Fruit fly (Drosophila melanogaster) whole organism, embryonic: ENCODE data around the gene CG8420.

Experiments used
- Asciz ChIP-seq: fragments of 200-800 bp; sonication (Bioruptor generic); optimal IDR thresholded peaks from 2 replicates; lab custom pipeline; 2017; ENCODE audit warnings: missing biosample characterization, mild to moderate bottlenecking, missing genetic modification characterization, missing genetic modification reagents
- Bgb ChIP-seq: fragments of 200-800 bp; sonication (Bioruptor generic); IDR thresholded peaks from 2 replicates; pipeline ENCODE4 v1.3.6; 2022; ENCODE audit warnings: missing biosample characterization, missing genetic modification characterization; ENCODE audit not compliant: partially characterized antibody
- C15 ChIP-seq: fragments of 200-800 bp; sonication (Bioruptor generic); IDR thresholded peaks from 3 replicates; pipeline ENCODE4 v1.3.6; 2022; ENCODE audit warnings: missing biosample characterization, missing genetic modification characterization
- CG10267 ChIP-seq: fragments of 200-800 bp; sonication (Bioruptor generic); optimal IDR thresholded peaks from 2 replicates; lab custom pipeline; 2018; ENCODE audit warnings: missing biosample characterization, mild to moderate bottlenecking, missing genetic modification characterization, moderate library complexity
- CG11085 ChIP-seq: fragments of 200-800 bp; sonication (Bioruptor generic); IDR thresholded peaks from 2 replicates; pipeline ENCODE4 v1.3.6; 2022; ENCODE audit warnings: missing biosample characterization, missing genetic modification characterization
- CG11504 ChIP-seq: fragments of 200-800 bp; sonication (Bioruptor generic); optimal IDR thresholded peaks from 3 replicates; lab custom pipeline; 2019; ENCODE audit warnings: missing biosample characterization, mild to moderate bottlenecking, missing genetic modification characterization, moderate library complexity
- CG11723 ChIP-seq: fragments of 200-800 bp; sonication (Bioruptor generic); optimal IDR thresholded peaks from 2 replicates; lab custom pipeline; 2017; ENCODE audit warnings: missing biosample characterization, mild to moderate bottlenecking, missing genetic modification characterization
- CG14014 ChIP-seq: fragments of 200-800 bp; sonication (Bioruptor generic); IDR thresholded peaks from 2 replicates; pipeline ENCODE4 v1.3.6; 2022; ENCODE audit warnings: missing biosample characterization, missing genetic modification characterization
- CG15514 ChIP-seq: fragments of 200-800 bp; sonication (Bioruptor generic); optimal IDR thresholded peaks from 3 replicates; lab custom pipeline; 2017; ENCODE audit warnings: missing biosample characterization, missing genetic modification characterization, mild to moderate bottlenecking, moderate library complexity, missing genetic modification reagents
- CG1602 ChIP-seq: fragments of 200-800 bp; sonication (Bioruptor generic); optimal IDR thresholded peaks from 3 replicates; lab custom pipeline; 2016; ENCODE audit warnings: missing biosample characterization, missing genetic modification characterization
- CG16815 ChIP-seq: fragments of 200-800 bp; sonication (Bioruptor generic); optimal IDR thresholded peaks from 3 replicates; lab custom pipeline; 2017; ENCODE audit warnings: missing biosample characterization, mild to moderate bottlenecking, missing genetic modification characterization
- CG17328 ChIP-seq: fragments of 200-800 bp; sonication (Bioruptor generic); IDR thresholded peaks from 2 replicates; pipeline ENCODE4 v1.3.6; 2022; ENCODE audit warnings: missing biosample characterization, missing genetic modification characterization
- CG30403 ChIP-seq: fragments of 200-800 bp; sonication (Bioruptor generic); optimal IDR thresholded peaks from 3 replicates; lab custom pipeline; 2016; ENCODE audit warnings: missing biosample characterization, missing genetic modification characterization
- CG3065 ChIP-seq: fragments of 200-800 bp; sonication (Bioruptor generic); optimal IDR thresholded peaks from 2 replicates; lab custom pipeline; 2016; ENCODE audit warnings: missing biosample characterization, missing genetic modification characterization
- CG31388 ChIP-seq: fragments of 200-800 bp; sonication (Bioruptor generic); optimal IDR thresholded peaks from 2 replicates; lab custom pipeline; 2016; ENCODE audit warnings: missing biosample characterization, missing genetic modification characterization
- CG32772 ChIP-seq: fragments of 200-800 bp; sonication (Bioruptor generic); IDR thresholded peaks from 2 replicates; pipeline ENCODE4 v1.3.6; 2022; ENCODE audit warnings: missing biosample characterization, missing genetic modification characterization
- CG34224 ChIP-seq: fragments of 200-800 bp; sonication (Bioruptor generic); IDR thresholded peaks from 3 replicates; pipeline ENCODE4 v1.3.6; 2022; ENCODE audit warnings: missing biosample characterization, missing genetic modification characterization; ENCODE audit not compliant: partially characterized antibody
- CG3726 ChIP-seq: fragments of 200-800 bp; sonication (Bioruptor generic); IDR thresholded peaks from 3 replicates; pipeline ENCODE4, ENCODE4 v1.3.6; 2022; ENCODE audit warnings: missing biosample characterization, missing genetic modification characterization
- CG4404 ChIP-seq: fragments of 200-800 bp; sonication (Bioruptor generic); IDR thresholded peaks from 2 replicates; pipeline ENCODE4 v1.3.6; 2022; ENCODE audit warnings: missing biosample characterization, missing genetic modification characterization
- CG7357 ChIP-seq: fragments of 200-800 bp; sonication (Bioruptor generic); IDR thresholded peaks from 3 replicates; pipeline ENCODE4 v1.3.6; 2022; ENCODE audit warnings: missing biosample characterization, missing genetic modification characterization
- CG7556 ChIP-seq: fragments of 200-800 bp; sonication (Bioruptor generic); optimal IDR thresholded peaks from 2 replicates; lab custom pipeline; 2017; ENCODE audit warnings: missing biosample characterization, mild to moderate bottlenecking, missing genetic modification characterization
- CG8290 ChIP-seq, 3 experiments: fragments of 200-800 bp; sonication (Bioruptor generic); optimal IDR thresholded peaks; 2 replicates each; lab custom pipeline; 2016 to 2019; ENCODE audit warnings: missing biosample characterization in 3 of 3, missing genetic modification characterization in 3 of 3, mild to moderate bottlenecking in 2 of 3, moderate library complexity in 1 of 3
- CG9817 ChIP-seq: fragments of 200-800 bp; sonication (Bioruptor generic); optimal IDR thresholded peaks from 2 replicates; lab custom pipeline; 2018; ENCODE audit warnings: missing biosample characterization, mild to moderate bottlenecking, missing genetic modification characterization, moderate library complexity
- CoRest ChIP-seq: fragments of 200-800 bp; sonication (Bioruptor generic); optimal IDR thresholded peaks from 3 replicates; lab custom pipeline; 2018; ENCODE audit warnings: missing biosample characterization, mild to moderate bottlenecking, missing genetic modification characterization, moderate library complexity
- Deaf1 ChIP-seq: fragments of 200-800 bp; optimal IDR thresholded peaks from 3 replicates; lab custom pipeline; 2019; ENCODE audit warnings: missing biosample characterization, mild to moderate bottlenecking, missing genetic modification characterization, moderate library complexity
- E2f2 ChIP-seq: fragments of 200-800 bp; sonication (Bioruptor generic); IDR thresholded peaks from 2 replicates; pipeline ENCODE4 v1.3.6; 2022; ENCODE audit warnings: missing biosample characterization, missing genetic modification characterization
- Eip74EF ChIP-seq, 2 experiments: fragments of 200-800 bp in 1 of 2; fragments of >200 bp in 1 of 2; sonication (Bioruptor generic) in 1 of 2; optimal IDR thresholded peaks; 2 replicates each; lab custom pipeline; 2017 to 2019; ENCODE audit warnings: missing biosample characterization in 2 of 2, missing genetic modification characterization in 2 of 2, mild to moderate bottlenecking in 1 of 2, moderate library complexity in 1 of 2
- Fer1 ChIP-seq: fragments of 200-800 bp; sonication (Bioruptor generic); optimal IDR thresholded peaks from 2 replicates; lab custom pipeline; 2017; ENCODE audit warnings: missing biosample characterization, mild to moderate bottlenecking, missing genetic modification characterization
- Hmr ChIP-seq: fragments of 200-800 bp; sonication (Bioruptor generic); optimal IDR thresholded peaks from 3 replicates; lab custom pipeline; 2017; ENCODE audit warnings: mild to moderate bottlenecking, missing biosample characterization, missing genetic modification reagents, missing genetic modification characterization
- Hr3 ChIP-seq: fragments of 200-800 bp; sonication (Bioruptor generic); optimal IDR thresholded peaks from 3 replicates; lab custom pipeline; 2016; ENCODE audit warnings: missing biosample characterization, missing genetic modification characterization
- MTF-1 ChIP-seq: fragments of 200-800 bp; sonication (Bioruptor generic); optimal IDR thresholded peaks from 2 replicates; lab custom pipeline; 2018; ENCODE audit warnings: missing biosample characterization, mild to moderate bottlenecking, missing genetic modification characterization, borderline replicate concordance
- Max ChIP-seq: fragments of 200-800 bp; sonication (Bioruptor generic); optimal IDR thresholded peaks from 2 replicates; lab custom pipeline; 2016; ENCODE audit warnings: missing biosample characterization, mild to moderate bottlenecking, missing genetic modification characterization
- Meics ChIP-seq: fragments of 200-800 bp; sonication (Bioruptor generic); optimal IDR thresholded peaks from 2 replicates; lab custom pipeline; 2017; ENCODE audit warnings: missing biosample characterization, mild to moderate bottlenecking, missing genetic modification characterization
- Oli ChIP-seq: fragments of 200-800 bp; sonication (Bioruptor generic); optimal IDR thresholded peaks from 2 replicates; lab custom pipeline; 2018; ENCODE audit warnings: missing biosample characterization, mild to moderate bottlenecking, missing genetic modification characterization, moderate library complexity
- Scr ChIP-seq: fragments of 200-800 bp; sonication (Bioruptor generic); IDR thresholded peaks from 2 replicates; pipeline ENCODE4 v1.3.6; 2022; ENCODE audit warnings: missing biosample characterization, missing genetic modification characterization; ENCODE audit not compliant: partially characterized antibody
- cad ChIP-seq: fragments of >200 bp; optimal IDR thresholded peaks from 2 replicates; lab custom pipeline; 2017; ENCODE audit warnings: missing biosample characterization, missing genetic modification characterization
- croc ChIP-seq: fragments of 200-800 bp; sonication (Bioruptor generic); conservative IDR thresholded peaks from 3 replicates; pipeline ENCODE4 v1.3.6; 2022; ENCODE audit warnings: missing biosample characterization, missing genetic modification characterization
- dmrt99B ChIP-seq: fragments of 200-800 bp; sonication (Bioruptor generic); optimal IDR thresholded peaks from 2 replicates; lab custom pipeline; 2018; ENCODE audit warnings: missing biosample characterization, mild to moderate bottlenecking, missing genetic modification characterization, moderate library complexity
- fd102C ChIP-seq: fragments of 200-800 bp; sonication (Bioruptor generic); optimal IDR thresholded peaks from 2 replicates; lab custom pipeline; 2018; ENCODE audit warnings: missing biosample characterization, mild to moderate bottlenecking, missing genetic modification characterization, moderate library complexity
- gce ChIP-seq: fragments of 200-800 bp; sonication (Bioruptor generic); IDR thresholded peaks from 3 replicates; pipeline ENCODE4 v1.3.6; 2022; ENCODE audit warnings: missing biosample characterization, missing genetic modification characterization
- gcm ChIP-seq: fragments of 200-800 bp; sonication (Bioruptor generic); optimal IDR thresholded peaks from 2 replicates; lab custom pipeline; 2019; ENCODE audit warnings: missing biosample characterization, mild to moderate bottlenecking, missing genetic modification characterization, moderate library complexity
- jigr1 ChIP-seq: fragments of 200-800 bp; sonication (Bioruptor generic); IDR thresholded peaks from 3 replicates; pipeline ENCODE4 v1.3.6; 2022; ENCODE audit warnings: missing biosample characterization, missing genetic modification characterization
- nom ChIP-seq: fragments of 200-800 bp; sonication (Bioruptor generic); optimal IDR thresholded peaks from 2 replicates; lab custom pipeline; 2017; ENCODE audit warnings: missing biosample characterization, missing genetic modification characterization, mild to moderate bottlenecking, moderate library complexity, missing genetic modification reagents
- oc ChIP-seq: fragments of 200-800 bp; sonication (Bioruptor generic); optimal IDR thresholded peaks from 2 replicates; lab custom pipeline; 2018; ENCODE audit warnings: missing biosample characterization, mild to moderate bottlenecking, missing genetic modification characterization, moderate library complexity
- org-1 ChIP-seq: fragments of 200-800 bp; sonication (Bioruptor generic); optimal IDR thresholded peaks from 2 replicates; lab custom pipeline; 2017; ENCODE audit warnings: missing biosample characterization, missing genetic modification characterization
- seq ChIP-seq: fragments of 200-800 bp; sonication (Bioruptor generic); IDR thresholded peaks from 2 replicates; pipeline ENCODE4 v1.3.6; 2022; ENCODE audit warnings: missing biosample characterization, missing genetic modification characterization
- sob ChIP-seq: fragments of 200-800 bp; sonication (Bioruptor generic); IDR thresholded peaks from 2 replicates; pipeline ENCODE4 v1.3.6; 2022; ENCODE audit warnings: missing biosample characterization, missing genetic modification characterization
- tap ChIP-seq: fragments of 200-800 bp; optimal IDR thresholded peaks from 3 replicates; lab custom pipeline; 2019; ENCODE audit warnings: missing biosample characterization, mild to moderate bottlenecking, missing genetic modification characterization, moderate library complexity
- wor ChIP-seq: fragments of 200-800 bp; sonication (Bioruptor generic); IDR thresholded peaks from 2 replicates; pipeline ENCODE4 v1.3.6; 2022; ENCODE audit warnings: missing biosample characterization, missing genetic modification characterization

CG8420 gene

DNA sequence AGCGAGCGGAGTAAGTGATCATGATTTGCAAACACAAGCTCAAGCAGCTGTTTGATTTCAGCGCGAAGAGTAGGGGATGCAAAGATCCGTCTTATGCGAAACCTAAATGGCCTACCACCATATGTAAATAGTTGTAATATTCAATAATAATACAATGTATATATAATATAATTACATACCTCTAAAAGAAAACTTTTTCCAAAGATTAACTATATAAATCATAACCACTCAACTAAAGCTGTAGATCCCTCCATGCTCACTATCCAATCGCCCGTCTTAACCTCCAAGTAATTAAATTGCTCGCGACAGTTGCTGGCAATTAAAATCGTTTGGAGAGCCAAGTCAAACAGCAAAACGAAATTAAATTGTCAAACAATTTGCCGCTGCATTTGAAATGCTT lies 19.1 kb upstream of the CG8420 start (continued):
- TF ChIP-seq CG31388 (peak; percentile 22), CG10267 (tag; lab: Kevin White, UChicago) (peak; percentile 51), MTF-1 (GFP tag; lab: Kevin White, UChicago) (no peak), CG17328 (GFP tag; lab: Robert Waterston, UW) (peak; percentile 64), wor (peak; percentile 26; the same call in 1 of the 2 replicates), CG30403 (GFP tag; lab: Kevin White, UChicago) (peak; percentile 78), CG3726 (GFP tag; lab: Robert Waterston, UW) (0 out of 3 replicates have a peak, but pooled peaks have one; percentile 41), CG11085 (GFP tag; lab: Robert Waterston, UW) (peak; percentile 72), CG15514 (peak; percentile 51), CG11723 (GFP tag; lab: Kevin White, UChicago) (peak; percentile 31), E2f2 (GFP tag; lab: Robert Waterston, UW) (peak; percentile 50; the same call in 1 of the 2 replicates), oc (tag; lab: Kevin White, UChicago) (no peak), Hmr (peak; percentile 83), org-1 (peak; percentile 49), CG14014 (GFP tag; lab: Robert Waterston, UW) (peak; percentile 74), Oli (tag; lab: Kevin White, UChicago) (peak; percentile 83), Eip74EF (GFP tag; optimal IDR thresholded peaks at IDR 0.05; lab: Kevin White, UChicago) (peak in 1 of 2 experiments; percentile 13), CG34224 (GFP tag; lab: Robert Waterston, UW) (no peak), croc (GFP tag; lab: Robert Waterston, UW) (peak; percentile 15; the same call in 1 of the 3 replicates), CG9817 (peak; percentile 64), CG32772 (peak; percentile 26; the same call in 1 of the 2 replicates), gce (no peak), CG7357 (peak; percentile 71), Scr (GFP tag; lab: Robert Waterston, UW) (no peak), CG7556 (GFP tag; lab: Kevin White, UChicago) (peak; percentile 76), Fer1 (GFP tag; lab: Kevin White, UChicago) (peak; percentile 70), Asciz (GFP tag; lab: Kevin White, UChicago) (no peak), Hr3 (GFP tag; lab: Kevin White, UChicago) (peak; percentile 78), dmrt99B (tag; lab: Kevin White, UChicago) (peak; percentile 84), CG11504 (tag; lab: Kevin White, UChicago) (peak; percentile 85), CG3065 (GFP tag; lab: Kevin White, UChicago) (no peak), cad (GFP tag; lab: Kevin White, UChicago) (no peak), sob (GFP tag; lab: Robert Waterston, UW) (peak; percentile 84), Deaf1 (tag; lab: Kevin White, UChicago) (peak; percentile 16), seq (GFP tag; lab: Robert Waterston, UW) (peak; percentile 71), C15 (GFP tag; lab: Robert Waterston, UW) (0 out of 3 replicates have a peak, but pooled peaks have one; percentile 30), nom (peak; percentile 18), Bgb (no peak), fd102C (GFP tag; lab: Kevin White, UChicago) (no peak), jigr1 (GFP tag; lab: Robert Waterston, UW) (0 out of 3 replicates have a peak, but pooled peaks have one; percentile 35), CG8290 (GFP tag; optimal IDR thresholded peaks at IDR 0.05; lab: Kevin White, UChicago) (no peak), CG8290 (tag; optimal IDR thresholded peaks at IDR 0.05; lab: Kevin White, UChicago) (peak in 1 of 2 experiments; percentile 21), CG1602 (peak; percentile 63), CG4404 (GFP tag; lab: Robert Waterston, UW) (peak; percentile 53; the same call in 1 of the 2 replicates), CoRest (peak; percentile 82), Meics (GFP tag; lab: Kevin White, UChicago) (peak; percentile 89), tap (tag; lab: Kevin White, UChicago) (peak; percentile 32), gcm (peak; percentile 7), Max (no peak), CG16815 (GFP tag; lab: Kevin White, UChicago) (peak; percentile 51)
